Fruit fly (Drosophila melanogaster) whole organism, pupa: ENCODE data around the gene CG4645.
A peak's percentile ranks its signal among the peaks of the same experiment; 100 is the strongest.

ENCODE experiments used
- CG10348 ChIP-seq: fragments of 200-800 bp; sonication (Bioruptor generic); IDR thresholded peaks from 2 replicates; pipeline ENCODE4 v1.3.6; 2022; ENCODE audit warnings: missing biosample characterization, missing genetic modification characterization
- CG12605 ChIP-seq: fragments of 200-800 bp; sonication (Bioruptor generic); IDR thresholded peaks from 2 replicates; pipeline ENCODE4 v1.3.6; 2022; ENCODE audit warnings: missing biosample characterization, missing genetic modification characterization
- CG13204 ChIP-seq: fragments of 200-800 bp; sonication (Bioruptor generic); optimal IDR thresholded peaks from 2 replicates; lab custom pipeline; 2018; ENCODE audit warnings: missing biosample characterization, mild to moderate bottlenecking, missing genetic modification characterization, moderate library complexity
- CG14655 ChIP-seq: fragments of 200-800 bp; sonication (Bioruptor generic); optimal IDR thresholded peaks from 3 replicates; lab custom pipeline; 2017; ENCODE audit warnings: mild to moderate bottlenecking, missing biosample characterization, missing genetic modification reagents, missing genetic modification characterization
- CG15710 ChIP-seq: fragments of 200-800 bp; sonication (Bioruptor generic); optimal IDR thresholded peaks from 2 replicates; lab custom pipeline; 2018; ENCODE audit warnings: missing biosample characterization, mild to moderate bottlenecking, missing genetic modification characterization, moderate library complexity
- CG17806 ChIP-seq: fragments of 200-800 bp; sonication (Bioruptor generic); optimal IDR thresholded peaks from 2 replicates; lab custom pipeline; 2018; ENCODE audit warnings: missing biosample characterization, mild to moderate bottlenecking, missing genetic modification characterization, moderate library complexity
- CG32121 ChIP-seq: fragments of 200-800 bp; sonication (Bioruptor generic); IDR thresholded peaks from 2 replicates; pipeline ENCODE4 v1.3.6; 2022; ENCODE audit warnings: missing biosample characterization, missing genetic modification characterization
- CG34367 ChIP-seq: fragments of 200-800 bp; sonication (Bioruptor generic); optimal IDR thresholded peaks from 2 replicates; lab custom pipeline; 2018; ENCODE audit warnings: missing biosample characterization, mild to moderate bottlenecking, missing genetic modification characterization
- CG4496 ChIP-seq: fragments of 200-800 bp; sonication (Bioruptor generic); IDR thresholded peaks from 3 replicates; pipeline ENCODE4 v1.3.6; 2022; ENCODE audit warnings: missing biosample characterization, missing genetic modification characterization
- CG8159 ChIP-seq: fragments of 200-800 bp; sonication (Bioruptor generic); optimal IDR thresholded peaks from 3 replicates; lab custom pipeline; 2018; ENCODE audit warnings: missing biosample characterization, mild to moderate bottlenecking, missing genetic modification characterization, moderate library complexity
- CG8301 ChIP-seq: fragments of 200-800 bp; sonication (Bioruptor generic); optimal IDR thresholded peaks from 2 replicates; lab custom pipeline; 2018; ENCODE audit warnings: missing biosample characterization, mild to moderate bottlenecking, missing genetic modification characterization
- CG9948 ChIP-seq: fragments of 200-800 bp; sonication (Bioruptor generic); optimal IDR thresholded peaks from 2 replicates; lab custom pipeline; 2018; ENCODE audit warnings: missing biosample characterization, mild to moderate bottlenecking, missing genetic modification characterization, moderate library complexity
- D1 ChIP-seq: fragments of 200-800 bp; sonication (Bioruptor generic); optimal IDR thresholded peaks from 2 replicates; lab custom pipeline; 2018; ENCODE audit warnings: missing biosample characterization, mild to moderate bottlenecking, missing genetic modification characterization, moderate library complexity
- EcR ChIP-seq: fragments of 200-800 bp; sonication (Bioruptor generic); optimal IDR thresholded peaks from 3 replicates; lab custom pipeline; 2019; ENCODE audit warnings: missing biosample characterization, missing genetic modification characterization, mild to moderate bottlenecking, moderate library complexity, missing genetic modification reagents
- Ets98B ChIP-seq: fragments of 200-800 bp; sonication (Bioruptor generic); IDR thresholded peaks from 2 replicates; pipeline ENCODE4 v1.3.6; 2022; ENCODE audit warnings: missing biosample characterization, missing genetic modification characterization
- Pif1A ChIP-seq: fragments of 200-800 bp; sonication (Bioruptor generic); optimal IDR thresholded peaks from 3 replicates; lab custom pipeline; 2016; ENCODE audit warnings: missing biosample characterization, missing genetic modification characterization
- Pif1B ChIP-seq: fragments of 200-800 bp; sonication (Bioruptor generic); optimal IDR thresholded peaks from 3 replicates; lab custom pipeline; 2016; ENCODE audit warnings: missing biosample characterization, missing genetic modification characterization
- Snoo ChIP-seq: fragments of 200-800 bp; sonication (Bioruptor generic); optimal IDR thresholded peaks from 3 replicates; lab custom pipeline; 2017; ENCODE audit warnings: missing biosample characterization, mild to moderate bottlenecking, missing genetic modification characterization, inconsistent platforms
- fd96Ca ChIP-seq: fragments of 200-800 bp; sonication (Bioruptor generic); IDR thresholded peaks from 3 replicates; pipeline ENCODE4 v1.3.6; 2022; ENCODE audit warnings: missing biosample characterization, missing genetic modification characterization
- gl ChIP-seq: fragments of 200-800 bp; sonication (Bioruptor generic); optimal IDR thresholded peaks from 2 replicates; lab custom pipeline; 2018; ENCODE audit warnings: missing biosample characterization, mild to moderate bottlenecking, missing genetic modification characterization
- rn ChIP-seq: fragments of 200-800 bp; sonication (Bioruptor generic); IDR thresholded peaks from 2 replicates; pipeline ENCODE4 v1.3.6; 2022; ENCODE audit warnings: missing biosample characterization, missing genetic modification characterization

The CG4645 gene

dm6 chrX:12889075-12889474, 20.7 kb upstream of the CG4645 start:
- TF ChIP-seq Snoo (no peak), CG12605 (GFP tag; lab: Robert Waterston, UW) (no peak), CG13204 (GFP tag; lab: Kevin White, UChicago) (no peak), D1 (tag; lab: Kevin White, UChicago) (no peak), CG9948 (tag; lab: Kevin White, UChicago) (no peak), CG34367 (tag; lab: Kevin White, UChicago) (no peak), CG8159 (tag; lab: Kevin White, UChicago) (no peak), Pif1A (no peak), CG14655 (GFP tag; lab: Kevin White, UChicago) (no peak)

- TF ChIP-seq Pif1B (GFP tag; lab: Kevin White, UChicago) (peak; percentile 43), CG10348 (GFP tag; lab: Robert Waterston, UW) (no peak), fd96Ca (no peak), CG17806 (tag; lab: Kevin White, UChicago) (peak; percentile 44), CG12605 (GFP tag; lab: Robert Waterston, UW) (no peak; the same call in 1 of the 2 replicates), EcR (GFP tag; lab: Kevin White, UChicago) (no peak), CG8159 (tag; lab: Kevin White, UChicago) (peak; percentile 56), CG34367 (tag; lab: Kevin White, UChicago) (peak; percentile 41), CG13204 (GFP tag; lab: Kevin White, UChicago) (peak; percentile 77), Ets98B (no peak), rn (GFP tag; lab: Robert Waterston, UW) (no peak), CG9948 (tag; lab: Kevin White, UChicago) (peak; percentile 21), gl (tag; lab: Kevin White, UChicago) (peak; percentile 62), Pif1A (peak; percentile 48), CG32121 (no peak), CG15710 (tag; lab: Kevin White, UChicago) (peak; percentile 34), Snoo (peak; percentile 36), CG14655 (GFP tag; lab: Kevin White, UChicago) (peak; percentile 38), CG8301 (tag; lab: Kevin White, UChicago) (peak; percentile 38), D1 (tag; lab: Kevin White, UChicago) (no peak), CG4496 (GFP tag; lab: Robert Waterston, UW) (no peak)
These were observed 19.5 kb upstream of the CG4645 start for dm6 chrX:12890166-12890825.

- TF ChIP-seq CG12605 (GFP tag; lab: Robert Waterston, UW) (peak; percentile 72), CG13204 (GFP tag; lab: Kevin White, UChicago) (no peak), CG4496 (GFP tag; lab: Robert Waterston, UW) (peak; percentile 53; the same call in 2 of the 3 replicates), CG15710 (tag; lab: Kevin White, UChicago) (no peak), gl (tag; lab: Kevin White, UChicago) (no peak), CG34367 (tag; lab: Kevin White, UChicago) (no peak)
These were observed 19.0 kb upstream of the CG4645 start for dm6 chrX:12890826-12891175.

- TF ChIP-seq CG4496 (GFP tag; lab: Robert Waterston, UW) (peak; percentile 42; the same call in 1 of the 3 replicates), Pif1A (peak; percentile 65), CG10348 (GFP tag; lab: Robert Waterston, UW) (no peak), Ets98B (peak; percentile 36; the same call in 1 of the 2 replicates), CG34367 (tag; lab: Kevin White, UChicago) (peak; percentile 64), CG14655 (GFP tag; lab: Kevin White, UChicago) (peak; percentile 84), CG8159 (tag; lab: Kevin White, UChicago) (peak; percentile 87), EcR (GFP tag; lab: Kevin White, UChicago) (peak; percentile 95), CG9948 (tag; lab: Kevin White, UChicago) (peak; percentile 77), fd96Ca (no peak), CG13204 (GFP tag; lab: Kevin White, UChicago) (peak; percentile 23), CG12605 (GFP tag; lab: Robert Waterston, UW) (no peak), Pif1B (GFP tag; lab: Kevin White, UChicago) (peak; percentile 59), D1 (tag; lab: Kevin White, UChicago) (peak; percentile 76), CG17806 (tag; lab: Kevin White, UChicago) (peak; percentile 66), CG8301 (tag; lab: Kevin White, UChicago) (peak; percentile 70), CG32121 (peak; percentile 44; the same call in 1 of the 2 replicates), CG15710 (tag; lab: Kevin White, UChicago) (peak; percentile 81), Snoo (peak; percentile 56), rn (GFP tag; lab: Robert Waterston, UW) (no peak), gl (tag; lab: Kevin White, UChicago) (no peak)
These were observed 18.2 kb upstream of the CG4645 start for dm6 chrX:12891322-12892159.

- no peak for TF ChIP-seq Pif1A
- TF ChIP-seq CG34367 (tag; lab: Kevin White, UChicago) = no peak
- no peak for TF ChIP-seq EcR (GFP tag; lab: Kevin White, UChicago)
- TF ChIP-seq fd96Ca = no peak
- no peak for TF ChIP-seq CG4496 (GFP tag; lab: Robert Waterston, UW)
These were observed 15.8 kb upstream of the CG4645 start for dm6 chrX:12893969-12894368.
